Worm (Caenorhabditis elegans) whole organism, mixed stage, embryonic: ENCODE measurements around the gene gcy-12.

ENCODE experiments used
- ceh-83 ChIP-seq: fragments of 200-800 bp; sonication (Bioruptor generic); optimal IDR thresholded peaks from 2 replicates; lab custom pipeline; 2018; ENCODE audit warnings: mild to moderate bottlenecking, missing genetic modification characterization, missing compliant biosample characterization
- elt-1 ChIP-seq: sonication (generic microtip); optimal IDR thresholded peaks from 2 replicates; lab custom pipeline; 2017; ENCODE audit warnings: missing genetic modification characterization, mild to moderate bottlenecking, missing compliant biosample characterization, antibody characterized with exemption, moderate library complexity, borderline replicate concordance; ENCODE audit not compliant: insufficient read depth
- elt-3 ChIP-seq: fragments of 150-350 bp; optimal IDR thresholded peaks from 2 replicates; lab custom pipeline; 2014; ENCODE audit warnings: missing biosample characterization, missing genetic modification characterization
- lin-13 ChIP-seq: fragments of 150-350 bp; optimal IDR thresholded peaks from 2 replicates; lab custom pipeline; 2014; ENCODE audit warnings: missing biosample characterization, missing genetic modification characterization
- mab-5 ChIP-seq: fragments of 150-350 bp; optimal IDR thresholded peaks from 2 replicates; lab custom pipeline; 2014; ENCODE audit warnings: missing biosample characterization, missing genetic modification characterization
- mep-1 ChIP-seq: fragments of 150-350 bp; optimal IDR thresholded peaks from 2 replicates; lab custom pipeline; 2017; ENCODE audit warnings: missing biosample characterization, missing genetic modification reagents, missing genetic modification characterization, inconsistent platforms
- nhr-12 ChIP-seq: fragments of 150-350 bp; optimal IDR thresholded peaks from 2 replicates; lab custom pipeline; 2014; ENCODE audit warnings: missing biosample characterization, missing genetic modification characterization
- nhr-237 ChIP-seq: fragments of 150-350 bp; optimal IDR thresholded peaks from 2 replicates; lab custom pipeline; 2014; ENCODE audit warnings: missing biosample characterization, missing genetic modification characterization
- nhr-76 ChIP-seq: sonication (generic microtip); optimal IDR thresholded peaks from 2 replicates; lab custom pipeline; 2017; ENCODE audit warnings: missing biosample characterization, missing genetic modification characterization
- snpc-4 ChIP-seq: fragments of 150-350 bp; optimal IDR thresholded peaks from 2 replicates; lab custom pipeline; 2014; ENCODE audit warnings: missing biosample characterization, missing genetic modification characterization
- sptf-1 ChIP-seq: sonication (generic microtip); optimal IDR thresholded peaks from 2 replicates; lab custom pipeline; 2017; ENCODE audit warnings: mild to moderate bottlenecking, missing genetic modification characterization, moderate library complexity, missing compliant biosample characterization
- unc-39 ChIP-seq: fragments of 150-350 bp; optimal IDR thresholded peaks from 2 replicates; lab custom pipeline; 2014; ENCODE audit warnings: missing biosample characterization, missing genetic modification characterization

DNA sequence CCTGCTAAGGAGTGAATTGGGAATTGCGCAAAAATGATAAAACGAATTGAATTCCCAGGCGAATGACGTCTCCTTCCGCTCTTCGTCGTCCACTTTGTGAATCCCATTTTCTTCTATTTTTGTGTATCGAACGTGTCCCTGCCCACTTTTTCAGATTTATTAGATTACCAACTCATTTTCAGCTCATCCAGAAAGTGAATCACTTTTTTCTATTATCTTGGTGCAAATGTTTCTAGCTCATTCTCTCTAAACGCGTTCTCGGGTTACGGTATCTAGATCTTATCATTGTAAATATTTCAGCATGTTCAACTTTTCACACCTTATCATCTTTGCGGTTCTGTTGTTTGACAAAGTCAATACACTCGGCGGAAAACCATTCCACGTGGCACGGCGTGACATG, 22.7 kb upstream of the gcy-12 start, which contains the start of gene ZK622.5:
- TF ChIP-seq mab-5 (tag; lab: Kevin White, UChicago) (no peak), nhr-237 (tag; lab: Kevin White, UChicago) (no peak), nhr-12 (tag; lab: Kevin White, UChicago) (no peak), snpc-4 (no peak), lin-13 (tag; lab: Kevin White, UChicago) (no peak), mep-1 (tag; lab: Kevin White, UChicago) (no peak), ceh-83 (GFP tag; lab: Kevin White, UChicago) (no peak), unc-39 (no peak), elt-1 (no peak), nhr-76 (tag; lab: Kevin White, UChicago) (no peak), sptf-1 (no peak), elt-3 (tag; lab: Kevin White, UChicago) (no peak)
